Fruit fly (Drosophila melanogaster): ENCODE data around the gene CG13058.

Gene CG13058

dm6 chr3L:16289067-16289466 is 39.6 kb upstream of the CG13058 start (continued):
- TF ChIP-seq Max (GFP tag; optimal IDR thresholded peaks at IDR 0.05) (no peak), ase (GFP tag; IDR thresholded peaks at IDR 0.05) (peak; percentile 47; the same call in 1 of the 3 replicates), esg (GFP tag; conservative IDR thresholded peaks at IDR 0.05) (peak; percentile 64; the same call in 1 of the 2 replicates), CG10147 (GFP tag; optimal IDR thresholded peaks at IDR 0.05) (no peak), Hr3 (GFP tag; optimal IDR thresholded peaks at IDR 0.05) (peak; percentile 24), B-H1 (GFP tag; IDR thresholded peaks at IDR 0.05) (0 out of 3 replicates have a peak, but pooled peaks have one; percentile 16), onecut (GFP tag; IDR thresholded peaks at IDR 0.05) (0 out of 2 replicates have a peak, but pooled peaks have one; percentile 7), Ada2b (GFP tag; IDR thresholded peaks at IDR 0.05) (peak; percentile 58; the same call in 1 of the 2 replicates), CG7556 (GFP tag; optimal IDR thresholded peaks at IDR 0.05) (no peak), CG30403 (GFP tag; optimal IDR thresholded peaks at IDR 0.05) (peak; percentile 48), CG34422 (GFP tag; IDR thresholded peaks at IDR 0.05) (peak; percentile 50; the same call in 1 of the 3 replicates), ttk (GFP tag; IDR thresholded peaks at IDR 0.05) (0 out of 2 replicates have a peak, but pooled peaks have one; percentile 11), CG13424 (tag; optimal IDR thresholded peaks at IDR 0.05) (peak; percentile 41), CG15479 (GFP tag; optimal IDR thresholded peaks at IDR 0.05) (no peak), CG31441 (GFP tag; IDR thresholded peaks at IDR 0.05) (no peak), ind (GFP tag; optimal IDR thresholded peaks at IDR 0.05) (peak; percentile 23), CG10654 (GFP tag; optimal IDR thresholded peaks at IDR 0.05) (peak; percentile 2), fd3F (GFP tag; optimal IDR thresholded peaks at IDR 0.05) (peak; percentile 36), lmd (GFP tag; IDR thresholded peaks at IDR 0.05) (no peak), H15 (GFP tag; IDR thresholded peaks at IDR 0.05) (peak; percentile 53; the same call in 1 of the 3 replicates), Atf6 (GFP tag; IDR thresholded peaks at IDR 0.05) (peak; percentile 38; the same call in 1 of the 2 replicates), Eip74EF (GFP tag; optimal IDR thresholded peaks at IDR 0.05) (no peak), CG1647 (GFP tag; optimal IDR thresholded peaks at IDR 0.05) (no peak), grn (GFP tag; optimal IDR thresholded peaks at IDR 0.05) (no peak), CG15073 (GFP tag; optimal IDR thresholded peaks at IDR 0.05) (no peak), Sox102F (GFP tag; optimal IDR thresholded peaks at IDR 0.05) (peak; percentile 31), CG17385 (GFP tag; optimal IDR thresholded peaks at IDR 0.05) (peak; percentile 13), sisA (GFP tag; IDR thresholded peaks at IDR 0.05) (peak; percentile 15; the same call in 1 of the 2 replicates), Xbp1 (GFP tag; optimal IDR thresholded peaks at IDR 0.05) (peak; percentile 56), CG7839 (tag; optimal IDR thresholded peaks at IDR 0.05) (peak; percentile 39), CG14667 (GFP tag; IDR thresholded peaks at IDR 0.05) (no peak), Blimp-1 (GFP tag; optimal IDR thresholded peaks at IDR 0.05) (peak; percentile 22), CG10209 (GFP tag; optimal IDR thresholded peaks at IDR 0.05) (peak; percentile 23), E2f2 (GFP tag; IDR thresholded peaks at IDR 0.05) (peak; percentile 22; the same call in 1 of the 2 replicates), CG9437 (GFP tag; optimal IDR thresholded peaks at IDR 0.05) (peak; percentile 25), her (GFP tag; optimal IDR thresholded peaks at IDR 0.05) (no peak), pan (optimal IDR thresholded peaks at IDR 0.05) (no peak), pan (GFP tag; optimal IDR thresholded peaks at IDR 0.05 in 1 of 2, IDR thresholded peaks at IDR 0.05 in 1 of 2) (peak in 1 of 2 experiments; percentile 37), nmo (GFP tag; optimal IDR thresholded peaks at IDR 0.05) (peak; percentile 2), Chrac-16 (GFP tag; optimal IDR thresholded peaks at IDR 0.05) (peak; percentile 9), CG11247 (GFP tag; IDR thresholded peaks at IDR 0.05) (no peak), dysf (GFP tag; IDR thresholded peaks at IDR 0.05) (peak; percentile 61; the same call in 2 of the 3 replicates), fd96Cb (tag; optimal IDR thresholded peaks at IDR 0.05) (no peak), slp2 (GFP tag; optimal IDR thresholded peaks at IDR 0.05) (no peak), E2f1 (GFP tag; IDR thresholded peaks at IDR 0.05) (peak; percentile 33; the same call in 1 of the 2 replicates), seq (GFP tag; IDR thresholded peaks at IDR 0.05) (peak; percentile 73), Nf-YA (GFP tag; IDR thresholded peaks at IDR 0.05) (0 out of 2 replicates have a peak, but pooled peaks have one; percentile 20), unpg (GFP tag; optimal IDR thresholded peaks at IDR 0.05) (peak; percentile 59), Sox100B (GFP tag; optimal IDR thresholded peaks at IDR 0.05) (no peak), vvl (GFP tag; IDR thresholded peaks at IDR 0.05) (peak; percentile 40; the same call in 1 of the 2 replicates), Meics (GFP tag; optimal IDR thresholded peaks at IDR 0.05) (peak; percentile 39)

Measured in whole organism, embryonic.